Fruit fly (Drosophila melanogaster) whole organism, larva: ENCODE results near the gene Ran.
A peak's percentile ranks its signal among the peaks of the same experiment; 100 is the strongest.

Source experiments
- noc ChIP-seq: fragments of 200-800 bp; sonication (Bioruptor generic); optimal IDR thresholded peaks from 3 replicates; lab custom pipeline; 2019; ENCODE audit warnings: missing biosample characterization, mild to moderate bottlenecking, missing genetic modification characterization, moderate library complexity

The Ran gene

dm6 chrX:11143820-11144219, 4.7 kb downstream of the Ran start, which contains the start of gene CG15201:
CG15201 (plus strand) TSS chrX:11144120.
- TF ChIP-seq noc (tag; lab: Kevin White, UChicago) = no peak

dm6 chrX:11141785-11142591, 6.5 kb downstream of the Ran start, which contains the start of the genes CG15199 and CG15202:
CG15199 (minus strand) TSS chrX:11141835.
CG15202 (plus strand) TSS chrX:11142541.
- TF ChIP-seq noc (tag; lab: Kevin White, UChicago) = no peak

dm6 chrX:11140163-11140562, 8.4 kb downstream of the Ran start, which contains the start of gene ssp7:
ssp7 (minus strand) TSS chrX:11140263.
- TF ChIP-seq noc (tag; lab: Kevin White, UChicago) = peak; percentile 24

- no peak for TF ChIP-seq noc (tag; lab: Kevin White, UChicago)
Observed at dm6 chrX:11137566-11138186, 10.8 kb downstream of the Ran start, which contains the start of gene CDK2AP1. CDK2AP1 (plus strand) TSS chrX:11137859.

dm6 chrX:11136587-11137512, 11.7 kb downstream of the Ran start, which contains the start of gene Klp10A:
Klp10A (minus strand) TSS chrX:11137118.
- TF ChIP-seq noc (tag; lab: Kevin White, UChicago) = no peak

dm6 chrX:11135840-11136586, 12.5 kb downstream of the Ran start:
- TF ChIP-seq noc (tag; lab: Kevin White, UChicago) = peak; percentile 3

DNA sequence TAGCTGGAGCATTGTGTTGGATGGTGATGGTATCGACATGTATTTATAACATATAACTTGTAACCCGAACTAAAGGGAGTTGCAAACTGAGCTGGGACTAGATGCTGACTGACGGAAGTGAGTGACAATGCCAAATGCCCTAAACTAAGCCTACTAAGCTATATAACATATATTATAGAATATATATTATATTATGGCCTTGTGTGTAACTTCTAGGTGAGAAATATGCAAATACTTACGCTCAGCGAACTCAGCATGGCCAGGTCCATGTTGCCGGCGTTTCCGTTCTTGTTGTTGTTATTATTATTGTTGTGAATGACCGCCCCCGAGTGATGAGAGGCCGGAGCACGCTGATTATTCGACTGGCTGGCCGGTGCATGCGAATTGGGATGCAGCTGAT, 16.2 kb downstream of the Ran start, which contains the start of gene CG44385:
Gene CG44385, minus strand, starts transcription at position 101 of the 400 bp plus-strand sequence.
- TF ChIP-seq noc (tag; lab: Kevin White, UChicago) = no peak

DNA sequence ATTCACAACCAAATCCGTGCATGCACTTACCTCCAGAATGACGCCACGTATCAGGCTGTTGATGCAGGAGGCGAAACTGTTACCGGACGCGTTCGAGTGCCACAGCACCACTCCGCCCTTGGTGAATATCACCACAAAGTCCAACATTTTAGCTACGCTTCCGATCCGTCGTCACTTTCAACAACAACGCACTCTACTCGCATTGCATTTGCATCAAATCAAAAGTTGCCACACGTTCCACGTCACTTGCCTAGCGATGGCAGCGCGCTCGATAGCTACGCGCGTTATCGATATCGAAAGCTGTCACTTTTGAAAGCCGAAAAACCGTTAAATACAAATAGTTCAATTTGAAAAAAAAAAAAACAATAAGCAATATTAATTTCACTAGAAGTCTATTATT, 19.7 kb downstream of the Ran start, which contains the start of gene SrpRalpha:
Gene SrpRalpha, minus strand, starts transcription at position 260 of the 400 bp plus-strand sequence.
- no peak for TF ChIP-seq noc (tag; lab: Kevin White, UChicago)

- TF ChIP-seq noc (tag; lab: Kevin White, UChicago) = no peak
Observed at dm6 chrX:11124749-11125508, 23.6 kb downstream of the Ran start, which contains the start of gene Rpt3. Rpt3 (plus strand) TSS chrX:11125101.

DNA sequence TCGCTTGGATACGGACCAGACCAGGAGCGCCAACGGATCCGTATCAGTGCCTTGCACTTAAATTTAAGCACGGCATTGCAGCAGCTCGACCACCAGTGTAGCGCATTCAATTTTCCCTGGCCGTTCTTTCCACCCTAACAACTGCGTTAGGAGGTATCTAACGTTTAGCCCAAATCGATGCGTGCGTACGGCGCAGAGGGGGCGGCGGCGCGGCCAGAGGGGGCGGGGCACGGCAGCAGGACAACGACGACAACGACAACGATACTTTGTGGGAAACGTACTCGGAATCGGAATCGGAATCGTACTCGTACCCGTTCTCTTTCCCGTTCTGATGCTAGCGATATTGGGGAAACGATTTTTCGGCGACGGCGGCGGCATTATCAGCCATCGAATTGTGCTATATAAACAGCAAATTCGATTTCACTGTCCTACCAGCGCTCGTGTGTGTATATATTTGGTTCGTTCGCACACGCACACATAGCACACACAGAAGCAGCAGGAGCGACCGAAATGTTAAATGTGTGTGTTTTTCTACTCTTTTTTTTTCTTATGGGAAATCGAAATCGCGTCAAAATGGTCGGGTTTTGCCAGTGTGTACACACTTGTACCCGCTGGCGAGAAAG, 24.3 kb downstream of the Ran start, which contains the start of gene CG11122:
Gene CG11122, minus strand, starts transcription at position 601 of the 623 bp plus-strand sequence.
- no peak for TF ChIP-seq noc (tag; lab: Kevin White, UChicago)

DNA sequence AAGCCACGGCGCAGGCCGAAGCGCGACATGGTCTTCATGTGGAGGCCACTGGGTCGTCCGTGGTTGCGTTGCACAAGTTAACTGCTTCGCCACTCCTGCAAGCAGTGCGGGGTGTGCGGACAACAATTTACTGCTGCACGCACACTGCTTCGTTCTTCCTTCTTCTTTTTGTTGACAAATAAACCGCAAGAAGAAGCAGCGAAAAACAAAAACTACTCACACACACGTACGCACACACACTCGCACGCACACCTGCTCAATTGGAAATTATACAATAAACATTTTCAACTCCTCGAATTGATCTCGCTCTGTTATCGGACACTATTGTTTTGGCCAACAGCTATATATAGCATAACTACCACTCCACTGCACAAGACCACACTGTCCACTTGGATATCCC, 25.0 kb downstream of the Ran start:
- no peak for TF ChIP-seq noc (tag; lab: Kevin White, UChicago)

- no peak for TF ChIP-seq noc (tag; lab: Kevin White, UChicago)
Observed at dm6 chrX:11109670-11110069, 38.8 kb downstream of the Ran start.

DNA sequence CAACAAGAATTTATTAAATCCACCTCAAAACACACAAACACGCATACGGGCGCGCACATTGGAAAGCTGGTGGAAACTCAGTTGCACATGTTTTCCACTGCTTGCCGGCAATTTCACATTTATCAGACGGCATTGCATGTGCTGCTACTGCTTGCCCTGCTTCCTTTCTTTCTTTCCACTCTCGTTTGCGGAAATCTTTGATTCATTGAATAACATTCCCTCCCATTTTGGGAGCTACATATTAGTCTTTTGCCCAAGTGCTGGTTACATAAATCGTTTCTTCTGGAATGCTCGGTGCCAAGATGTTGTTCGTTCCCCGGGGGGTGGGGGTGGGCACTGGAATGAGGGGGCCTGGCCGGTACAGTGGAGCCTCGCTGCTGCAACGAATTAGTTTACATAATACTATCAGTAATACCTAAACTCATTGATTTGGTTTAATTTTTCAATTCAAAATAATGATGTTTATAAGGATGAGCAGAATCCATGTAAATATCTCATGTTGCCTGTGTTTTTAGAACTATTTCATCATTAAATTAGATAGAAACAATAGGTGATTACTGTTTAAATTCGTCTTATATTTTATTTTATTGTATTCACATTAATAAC, 39.6 kb downstream of the Ran start:
- TF ChIP-seq noc (tag; lab: Kevin White, UChicago) = no peak
